Fruit fly (Drosophila melanogaster) whole organism, prepupa: ENCODE data around the gene Polr3C.

Source experiments
- CG10669 ChIP-seq: fragments of 200-800 bp; sonication (Bioruptor generic); optimal IDR thresholded peaks from 3 replicates; lab custom pipeline; 2018; ENCODE audit warnings: missing biosample characterization, mild to moderate bottlenecking, missing genetic modification characterization, moderate library complexity
- CG11294 ChIP-seq: fragments of 200-800 bp; sonication (Bioruptor generic); IDR thresholded peaks from 2 replicates; pipeline ENCODE4 v1.3.6; 2022; ENCODE audit warnings: missing biosample characterization, missing genetic modification characterization
- CG1621 ChIP-seq: fragments of 200-800 bp; sonication (Bioruptor generic); optimal IDR thresholded peaks from 3 replicates; lab custom pipeline; 2018; ENCODE audit warnings: missing biosample characterization, mild to moderate bottlenecking, missing genetic modification characterization
- CG3032 ChIP-seq: fragments of 200-800 bp; optimal IDR thresholded peaks from 2 replicates; lab custom pipeline; 2019; ENCODE audit warnings: missing biosample characterization, mild to moderate bottlenecking, missing genetic modification characterization, moderate library complexity
- CG31627 ChIP-seq: fragments of 200-800 bp; sonication (Bioruptor generic); optimal IDR thresholded peaks from 3 replicates; lab custom pipeline; 2016; ENCODE audit warnings: missing biosample characterization, missing genetic modification characterization
- CG32006 ChIP-seq: fragments of 200-800 bp; sonication (Bioruptor generic); optimal IDR thresholded peaks from 3 replicates; lab custom pipeline; 2017; ENCODE audit warnings: missing biosample characterization, mild to moderate bottlenecking, missing genetic modification characterization
- CG34406 ChIP-seq: fragments of 200-800 bp; sonication (Bioruptor generic); optimal IDR thresholded peaks from 3 replicates; lab custom pipeline; 2016; ENCODE audit warnings: missing biosample characterization, missing genetic modification characterization
- CG3919 ChIP-seq: fragments of 200-800 bp; sonication (Bioruptor generic); optimal IDR thresholded peaks from 3 replicates; lab custom pipeline; 2016; ENCODE audit warnings: missing biosample characterization, missing genetic modification characterization
- CG6854 ChIP-seq: fragments of 200-800 bp; sonication (Bioruptor generic); optimal IDR thresholded peaks from 2 replicates; lab custom pipeline; 2017; ENCODE audit warnings: missing biosample characterization, mild to moderate bottlenecking, missing genetic modification characterization
- CG7368 ChIP-seq: fragments of 200-800 bp; sonication (Bioruptor generic); optimal IDR thresholded peaks from 3 replicates; lab custom pipeline; 2016; ENCODE audit warnings: missing biosample characterization, missing genetic modification characterization
- CG8119 ChIP-seq: fragments of 200-800 bp; sonication (Bioruptor generic); IDR thresholded peaks from 3 replicates; pipeline ENCODE4 v1.3.6; 2022; ENCODE audit warnings: missing biosample characterization, missing genetic modification characterization
- CG8319 ChIP-seq: fragments of 200-800 bp; sonication (Bioruptor generic); optimal IDR thresholded peaks from 3 replicates; lab custom pipeline; 2016; ENCODE audit warnings: missing biosample characterization, missing genetic modification characterization
- CG8632 ChIP-seq: fragments of 200-800 bp; sonication (Bioruptor generic); optimal IDR thresholded peaks from 3 replicates; lab custom pipeline; 2016; ENCODE audit warnings: missing biosample characterization, missing genetic modification characterization
- CG9139 ChIP-seq: fragments of 200-800 bp; sonication (Bioruptor generic); optimal IDR thresholded peaks from 3 replicates; lab custom pipeline; 2017; ENCODE audit warnings: missing biosample characterization, mild to moderate bottlenecking, missing genetic modification characterization
- Eip78C ChIP-seq: fragments of 200-800 bp; sonication (Bioruptor generic); peaks from one replicate; lab custom pipeline; 2016; ENCODE audit warnings: missing biosample characterization, missing genetic modification characterization
- Ets96B ChIP-seq: fragments of 200-800 bp; optimal IDR thresholded peaks from 2 replicates; lab custom pipeline; 2019; ENCODE audit warnings: missing biosample characterization, mild to moderate bottlenecking, missing genetic modification characterization, moderate library complexity
- Gug ChIP-seq: fragments of 200-800 bp; sonication (Bioruptor generic); IDR thresholded peaks from 2 replicates; pipeline ENCODE4 v1.3.6; 2022; ENCODE audit warnings: missing biosample characterization, missing genetic modification characterization
- Met ChIP-seq: fragments of 200-800 bp; sonication (Bioruptor generic); optimal IDR thresholded peaks from 3 replicates; lab custom pipeline; 2016; ENCODE audit warnings: missing biosample characterization, missing genetic modification characterization
- Smox ChIP-seq: fragments of 200-800 bp; sonication (Bioruptor generic); optimal IDR thresholded peaks from 3 replicates; lab custom pipeline; 2016; ENCODE audit warnings: missing biosample characterization, missing genetic modification characterization
- Sox102F ChIP-seq: fragments of 200-800 bp; sonication (Bioruptor generic); optimal IDR thresholded peaks from 2 replicates; lab custom pipeline; 2016; ENCODE audit warnings: missing biosample characterization, mild to moderate bottlenecking, missing genetic modification characterization
- Sox14 ChIP-seq: fragments of 200-800 bp; sonication (Bioruptor generic); optimal IDR thresholded peaks from 3 replicates; lab custom pipeline; 2016; ENCODE audit warnings: missing biosample characterization, missing genetic modification characterization
- Sox15 ChIP-seq: fragments of 200-800 bp; sonication (Bioruptor generic); optimal IDR thresholded peaks from 3 replicates; lab custom pipeline; 2016; ENCODE audit warnings: missing biosample characterization, missing genetic modification characterization
- achi ChIP-seq: fragments of 200-800 bp; sonication (Bioruptor generic); optimal IDR thresholded peaks from 3 replicates; lab custom pipeline; 2016; ENCODE audit warnings: missing biosample characterization, missing genetic modification characterization
- cyc ChIP-seq: fragments of 200-800 bp; sonication (Bioruptor generic); optimal IDR thresholded peaks from 3 replicates; lab custom pipeline; 2016; ENCODE audit warnings: missing biosample characterization, missing genetic modification characterization
- dac ChIP-seq: fragments of 200-800 bp; sonication (Bioruptor generic); optimal IDR thresholded peaks from 2 replicates; lab custom pipeline; 2017; ENCODE audit warnings: missing biosample characterization, mild to moderate bottlenecking, missing genetic modification characterization
- eg ChIP-seq: fragments of 200-800 bp; sonication (Bioruptor generic); IDR thresholded peaks from 3 replicates; pipeline ENCODE4 v1.3.6; 2022; ENCODE audit warnings: missing biosample characterization, missing genetic modification characterization
- esn ChIP-seq: fragments of 200-800 bp; sonication (Bioruptor generic); optimal IDR thresholded peaks from 2 replicates; lab custom pipeline; 2016; ENCODE audit warnings: missing biosample characterization, mild to moderate bottlenecking, missing genetic modification characterization, moderate library complexity
- fd59A ChIP-seq: fragments of 200-800 bp; sonication (Bioruptor generic); optimal IDR thresholded peaks from 2 replicates; lab custom pipeline; 2017; ENCODE audit warnings: missing biosample characterization, mild to moderate bottlenecking, missing genetic modification characterization, missing genetic modification reagents
- fd85E ChIP-seq: fragments of 200-800 bp; sonication (Bioruptor generic); optimal IDR thresholded peaks from 3 replicates; lab custom pipeline; 2016; ENCODE audit warnings: missing biosample characterization, missing genetic modification characterization
- fkh ChIP-seq: fragments of 200-800 bp; sonication (Bioruptor generic); optimal IDR thresholded peaks from 3 replicates; lab custom pipeline; 2017; ENCODE audit warnings: missing biosample characterization, mild to moderate bottlenecking, missing genetic modification characterization, moderate library complexity
- lz ChIP-seq: fragments of 200-800 bp; sonication (Bioruptor generic); optimal IDR thresholded peaks from 3 replicates; lab custom pipeline; 2016; ENCODE audit warnings: missing biosample characterization, missing genetic modification characterization
- pdm3 ChIP-seq: fragments of 200-800 bp; sonication (Bioruptor generic); optimal IDR thresholded peaks from 3 replicates; lab custom pipeline; 2016; ENCODE audit warnings: missing biosample characterization, missing genetic modification characterization
- spab ChIP-seq: fragments of 200-800 bp; sonication (Bioruptor generic); optimal IDR thresholded peaks from 2 replicates; lab custom pipeline; 2017; ENCODE audit warnings: missing biosample characterization, mild to moderate bottlenecking, missing genetic modification characterization, missing genetic modification reagents
- ss ChIP-seq, 2 experiments: fragments of 200-800 bp; sonication (Bioruptor generic); optimal IDR thresholded peaks; 2 replicates in 1 of 2; 3 replicates in 1 of 2; lab custom pipeline; 2017 to 2018; ENCODE audit warnings: mild to moderate bottlenecking in 2 of 2, missing biosample characterization in 2 of 2, missing genetic modification characterization in 2 of 2, moderate library complexity in 1 of 2
- topi ChIP-seq: fragments of 200-800 bp; sonication (Bioruptor generic); optimal IDR thresholded peaks from 3 replicates; lab custom pipeline; 2016; ENCODE audit warnings: missing biosample characterization, missing genetic modification characterization

The Polr3C gene

dm6 chr3R:12459879-12460522, at the start of gene Polr3C, which contains the start of gene CG5961:
Gene Polr3C, plus strand, starts transcription at chr3R:12460414.
Gene CG5961, minus strand, starts transcription at chr3R:12460294.
- no peak for TF ChIP-seq CG9139 (GFP tag; lab: Kevin White, UChicago)
- peak; percentile 19 for TF ChIP-seq esn (GFP tag; lab: Kevin White, UChicago)
- peak; percentile 13 for TF ChIP-seq Eip78C (GFP tag; lab: Kevin White, UChicago)
- peak; percentile 91 for TF ChIP-seq fkh (GFP tag; lab: Kevin White, UChicago)

dm6 chr3R:12411449-12411848, 48.8 kb upstream of the Polr3C start:
- TF ChIP-seq fd59A (GFP tag; lab: Kevin White, UChicago) (no peak), ss (GFP tag; optimal IDR thresholded peaks at IDR 0.05; lab: Kevin White, UChicago) (no peak), esn (GFP tag; lab: Kevin White, UChicago) (no peak)

dm6 chr3R:12413274-12413958, 46.8 kb upstream of the Polr3C start, which contains the start of the genes Dip-C and pps:
Gene Dip-C, minus strand, starts transcription at chr3R:12413759.
Gene pps, plus strand, starts transcription at chr3R:12413828.
- TF ChIP-seq lz, result no peak
- no peak for TF ChIP-seq CG7368
- no peak for TF ChIP-seq CG34406 (GFP tag; lab: Kevin White, UChicago)
- no peak for TF ChIP-seq eg (GFP tag; lab: Robert Waterston, UW)
- TF ChIP-seq spab (GFP tag; lab: Kevin White, UChicago), result no peak
- TF ChIP-seq CG31627 (GFP tag; lab: Kevin White, UChicago), result no peak
- no peak for TF ChIP-seq CG32006 (GFP tag; lab: Kevin White, UChicago)
- TF ChIP-seq Gug (GFP tag; lab: Robert Waterston, UW), result no peak
- TF ChIP-seq pdm3, result no peak
- TF ChIP-seq fd85E (GFP tag; lab: Kevin White, UChicago), result no peak
- TF ChIP-seq Eip78C (GFP tag; lab: Kevin White, UChicago), result no peak
- TF ChIP-seq CG3032 (tag; lab: Kevin White, UChicago), result peak; percentile 10
- TF ChIP-seq Smox, result no peak
- TF ChIP-seq Met (GFP tag; lab: Kevin White, UChicago), result no peak
- peak; percentile 63 for TF ChIP-seq Sox14
- TF ChIP-seq topi, result no peak
- TF ChIP-seq CG6854 (GFP tag; lab: Kevin White, UChicago), result peak; percentile 51
- no peak for TF ChIP-seq Sox102F (GFP tag; lab: Kevin White, UChicago)
- TF ChIP-seq esn (GFP tag; lab: Kevin White, UChicago), result peak; percentile 32
- no peak for TF ChIP-seq CG8119 (GFP tag; lab: Robert Waterston, UW)
- no peak for TF ChIP-seq Ets96B (tag; lab: Kevin White, UChicago)

dm6 chr3R:12422379-12422975, 37.7 kb upstream of the Polr3C start, which contains the start of the genes Scgbeta and CG17202:
Gene Scgbeta, minus strand, starts transcription at chr3R:12422429.
Gene CG17202, plus strand, starts transcription at chr3R:12422768.
- TF ChIP-seq CG8632 (GFP tag; lab: Kevin White, UChicago) (no peak), esn (GFP tag; lab: Kevin White, UChicago) (peak; percentile 28)
- TF ChIP-seq, all 60 proteins: peak for 1

- TF ChIP-seq CG8119 (GFP tag; lab: Robert Waterston, UW) (no peak), CG1621 (tag; lab: Kevin White, UChicago) (no peak), dac (GFP tag; lab: Kevin White, UChicago) (no peak), CG11294 (GFP tag; lab: Robert Waterston, UW) (no peak), Sox15 (no peak), CG10669 (GFP tag; lab: Kevin White, UChicago) (no peak), esn (GFP tag; lab: Kevin White, UChicago) (no peak), CG3919 (GFP tag; lab: Kevin White, UChicago) (no peak), CG8319 (GFP tag; lab: Kevin White, UChicago) (no peak), achi (no peak), CG31627 (GFP tag; lab: Kevin White, UChicago) (no peak), spab (GFP tag; lab: Kevin White, UChicago) (no peak), cyc (GFP tag; lab: Kevin White, UChicago) (no peak)
Observed at dm6 chr3R:12423997-12424396, 36.2 kb upstream of the Polr3C start.
